Worm (Caenorhabditis elegans) whole organism, young adult: ENCODE data around the gene F58H1.2.

ENCODE experiments used
- B0019.2 ChIP-seq: fragments of 200-800 bp; sonication (Bioruptor generic); conservative IDR thresholded peaks from 2 replicates; pipeline ENCODE4 v1.3.6; 2022; ENCODE audit warnings: missing genetic modification reagents, missing genetic modification characterization, missing compliant biosample characterization
- B0261.1 ChIP-seq: sonication (generic microtip); optimal IDR thresholded peaks from 2 replicates; lab custom pipeline; 2016; ENCODE audit warnings: mild to moderate bottlenecking, missing genetic modification characterization, moderate library complexity, missing compliant biosample characterization
- C06A6.2 ChIP-seq: fragments of 200-800 bp; sonication (Bioruptor generic); conservative IDR thresholded peaks from 2 replicates; pipeline ENCODE4 v1.3.6; 2022; ENCODE audit warnings: missing genetic modification characterization, missing compliant biosample characterization
- F23B12.7 ChIP-seq: sonication (generic microtip); optimal IDR thresholded peaks from 2 replicates; lab custom pipeline; 2017; ENCODE audit warnings: missing genetic modification characterization, mild to moderate bottlenecking, missing compliant biosample characterization, antibody characterized with exemption, moderate library complexity; ENCODE audit not compliant: insufficient read depth
- F33H1.4 ChIP-seq: fragments of 200-800 bp; sonication (Bioruptor generic); IDR thresholded peaks from 2 replicates; pipeline ENCODE4 v1.3.6; 2022; ENCODE audit warnings: missing genetic modification reagents, missing genetic modification characterization, missing compliant biosample characterization
- F49E8.2 ChIP-seq: sonication (generic microtip); optimal IDR thresholded peaks from 3 replicates; lab custom pipeline; 2017; ENCODE audit warnings: missing genetic modification characterization, mild to moderate bottlenecking, missing compliant biosample characterization, antibody characterized with exemption, moderate library complexity; ENCODE audit not compliant: insufficient read depth
- T26A5.8 ChIP-seq: sonication (generic microtip); optimal IDR thresholded peaks from 2 replicates; lab custom pipeline; 2016; ENCODE audit warnings: missing genetic modification characterization, missing compliant biosample characterization
- Y53G8AR.9 ChIP-seq: fragments of 200-800 bp; sonication (Bioruptor generic); conservative IDR thresholded peaks from 2 replicates; pipeline ENCODE4 v1.3.6; 2022; ENCODE audit warnings: missing genetic modification reagents, missing genetic modification characterization, missing compliant biosample characterization
- Y56A3A.18 ChIP-seq: fragments of 200-800 bp; sonication (Bioruptor generic); IDR thresholded peaks from 2 replicates; pipeline ENCODE4 v1.3.6; 2022; ENCODE audit warnings: missing genetic modification reagents, missing genetic modification characterization, missing compliant biosample characterization
- akir-1 ChIP-seq: fragments of 200-800 bp; sonication (Bioruptor generic); optimal IDR thresholded peaks from 2 replicates; lab custom pipeline; 2018; ENCODE audit warnings: mild to moderate bottlenecking, missing genetic modification characterization, moderate library complexity, missing compliant biosample characterization
- aptf-3 ChIP-seq: fragments of 200-800 bp; sonication (Bioruptor generic); IDR thresholded peaks from 2 replicates; pipeline ENCODE4 v1.3.6; 2022; ENCODE audit warnings: missing genetic modification characterization, missing compliant biosample characterization
- bed-2 ChIP-seq: fragments of 200-800 bp; sonication (Bioruptor generic); IDR thresholded peaks from 2 replicates; pipeline ENCODE4 v1.3.6; 2022; ENCODE audit warnings: missing genetic modification reagents, missing genetic modification characterization, missing compliant biosample characterization
- cebp-1 ChIP-seq, 2 experiments: fragments of 200-800 bp in 1 of 2; sonication (Bioruptor generic) in 1 of 2; sonication (generic microtip) in 1 of 2; IDR thresholded peaks in 1 of 2; optimal IDR thresholded peaks in 1 of 2; 2 replicates each; pipeline versions ENCODE4 v1.3.6 to Lab custom; 2017 to 2022; ENCODE audit warnings: missing compliant biosample characterization in 2 of 2, missing genetic modification characterization in 2 of 2, mild to moderate bottlenecking in 1 of 2, missing genetic modification reagents in 1 of 2, moderate library complexity in 1 of 2
- ceh-27 ChIP-seq: fragments of 200-800 bp; sonication (Bioruptor generic); optimal IDR thresholded peaks from 2 replicates; lab custom pipeline; 2018; ENCODE audit warnings: mild to moderate bottlenecking, missing genetic modification characterization, moderate library complexity, missing compliant biosample characterization
- ceh-40 ChIP-seq: fragments of 200-800 bp; sonication (Bioruptor generic); IDR thresholded peaks from 2 replicates; pipeline ENCODE4 v1.3.6; 2022; ENCODE audit warnings: missing genetic modification characterization, missing compliant biosample characterization
- dpl-1 ChIP-seq: fragments of 150-350 bp; optimal IDR thresholded peaks from 2 replicates; lab custom pipeline; 2014; ENCODE audit warnings: missing biosample characterization, missing genetic modification reagents, missing genetic modification characterization
- egl-18 ChIP-seq: fragments of 200-800 bp; sonication (Bioruptor generic); IDR thresholded peaks from 2 replicates; pipeline ENCODE4 v1.3.6; 2022; ENCODE audit warnings: missing genetic modification reagents, missing genetic modification characterization, missing compliant biosample characterization
- egl-44 ChIP-seq: fragments of 200-800 bp; sonication (Bioruptor generic); IDR thresholded peaks from 2 replicates; pipeline ENCODE4 v1.3.6; 2022; ENCODE audit warnings: missing genetic modification reagents, missing genetic modification characterization, missing compliant biosample characterization
- him-1 ChIP-seq: sonication (generic microtip); optimal IDR thresholded peaks from 2 replicates; lab custom pipeline; 2016; ENCODE audit warnings: missing genotype, missing genetic modification reagents, missing genetic modification characterization, missing compliant biosample characterization
- hmg-20 ChIP-seq: fragments of 200-800 bp; sonication (Bioruptor generic); IDR thresholded peaks from 2 replicates; pipeline ENCODE4 v1.3.6; 2022; ENCODE audit warnings: missing genetic modification reagents, missing genetic modification characterization, missing compliant biosample characterization
- hsf-1 ChIP-seq: fragments of 200-800 bp; sonication (Bioruptor generic); IDR thresholded peaks from 2 replicates; pipeline ENCODE4 v1.3.6; 2022; ENCODE audit warnings: missing genetic modification reagents, missing genetic modification characterization, missing compliant biosample characterization
- madf-3 ChIP-seq: fragments of 200-800 bp; sonication (Bioruptor generic); IDR thresholded peaks from 2 replicates; pipeline ENCODE4 v1.3.6; 2022; ENCODE audit warnings: missing genetic modification reagents, missing genetic modification characterization, missing compliant biosample characterization
- mel-28 ChIP-seq: sonication (generic microtip); optimal IDR thresholded peaks from 2 replicates; lab custom pipeline; 2016; ENCODE audit warnings: borderline replicate concordance, mild to moderate bottlenecking, missing genetic modification characterization, missing compliant biosample characterization
- mes-4 ChIP-seq: sonication (generic microtip); optimal IDR thresholded peaks from 2 replicates; lab custom pipeline; 2016; ENCODE audit warnings: missing genotype, missing genetic modification characterization, missing compliant biosample characterization
- nfya-2 ChIP-seq: fragments of 200-800 bp; sonication (Bioruptor generic); IDR thresholded peaks from 2 replicates; pipeline ENCODE4 v1.3.6; 2022; ENCODE audit warnings: missing genetic modification reagents, missing genetic modification characterization, missing compliant biosample characterization
- nfyb-1 ChIP-seq: fragments of 200-800 bp; sonication (Bioruptor generic); IDR thresholded peaks from 2 replicates; pipeline ENCODE4 v1.3.6; 2022; ENCODE audit warnings: missing genetic modification reagents, missing genetic modification characterization, missing compliant biosample characterization
- nhr-80 ChIP-seq: sonication (generic microtip); optimal IDR thresholded peaks from 2 replicates; lab custom pipeline; 2016; ENCODE audit warnings: missing genetic modification characterization, missing compliant biosample characterization
- rcor-1 ChIP-seq: fragments of 200-800 bp; sonication (Bioruptor generic); IDR thresholded peaks from 2 replicates; pipeline ENCODE4 v1.3.6; 2022; ENCODE audit warnings: missing genetic modification reagents, missing genetic modification characterization, missing compliant biosample characterization
- snpc-1.1 ChIP-seq: sonication (generic microtip); optimal IDR thresholded peaks from 2 replicates; lab custom pipeline; 2017; ENCODE audit warnings: missing genetic modification characterization, mild to moderate bottlenecking, missing compliant biosample characterization, antibody characterized with exemption, moderate library complexity, missing genotype, missing genetic modification reagents; ENCODE audit not compliant: insufficient read depth
- snpc-3.4 ChIP-seq: sonication (generic microtip); optimal IDR thresholded peaks from 2 replicates; lab custom pipeline; 2017; ENCODE audit warnings: missing genetic modification characterization, mild to moderate bottlenecking, missing compliant biosample characterization, antibody characterized with exemption, moderate library complexity, missing genotype, missing genetic modification reagents
- tbp1 ChIP-seq: fragments of 200-800 bp; sonication (Bioruptor generic); optimal IDR thresholded peaks from 2 replicates; lab custom pipeline; 2018; ENCODE audit warnings: mild to moderate bottlenecking, missing genetic modification characterization, missing compliant biosample characterization
- tbx-9 ChIP-seq: sonication (generic microtip); optimal IDR thresholded peaks from 2 replicates; lab custom pipeline; 2016; ENCODE audit warnings: borderline replicate concordance, missing genetic modification characterization, inconsistent platforms, missing compliant biosample characterization
- ztf-25 ChIP-seq: fragments of 200-800 bp; sonication (Bioruptor generic); IDR thresholded peaks from 2 replicates; pipeline ENCODE4 v1.3.6; 2022; ENCODE audit warnings: missing genetic modification reagents, missing genetic modification characterization, missing compliant biosample characterization
- ztf-3 ChIP-seq: fragments of 200-800 bp; sonication (Bioruptor generic); optimal IDR thresholded peaks from 2 replicates; lab custom pipeline; 2018; ENCODE audit warnings: mild to moderate bottlenecking, missing genetic modification characterization, missing compliant biosample characterization
- ztf-6 ChIP-seq: fragments of 200-800 bp; sonication (Bioruptor generic); IDR thresholded peaks from 2 replicates; pipeline ENCODE4 v1.3.6; 2022; ENCODE audit warnings: missing genetic modification reagents, missing genetic modification characterization, missing compliant biosample characterization

The F58H1.2 gene

DNA sequence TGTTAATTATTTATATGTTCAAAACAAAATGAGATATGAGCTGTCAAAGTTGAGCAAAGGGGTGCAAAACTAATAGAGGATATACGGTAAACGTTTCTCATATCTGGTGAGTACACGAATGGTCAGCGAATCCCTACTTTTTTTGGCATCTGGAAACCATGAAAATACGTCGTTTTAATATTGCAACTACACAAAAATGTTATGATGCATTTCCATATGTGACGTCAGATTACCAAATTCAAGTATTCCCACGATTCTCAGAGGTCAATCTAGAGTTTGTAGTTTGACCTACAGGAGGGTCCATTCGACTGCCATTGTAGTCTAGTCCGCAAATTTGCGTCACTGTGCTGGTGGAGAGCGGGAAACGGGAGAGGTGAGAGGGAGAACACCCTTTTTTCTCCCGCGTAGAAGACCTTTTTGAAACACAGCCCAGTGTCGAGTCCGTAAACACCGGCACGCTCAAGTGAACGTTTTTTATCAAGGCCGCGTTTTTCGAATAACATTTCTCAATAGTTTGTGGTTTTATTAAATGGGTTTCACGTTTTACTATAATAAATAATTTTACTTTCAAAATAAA is 32.5 kb upstream of the F58H1.2 start (continued):
- TF ChIP-seq akir-1 (GFP tag; lab: Kevin White, UChicago) (no peak), ceh-27 (GFP tag; lab: Kevin White, UChicago) (peak; percentile 9), F49E8.2 (tag; lab: Kevin White, UChicago) (no peak), madf-3 (GFP tag; lab: Robert Waterston, UW) (0 out of 2 replicates have a peak, but pooled peaks have one; percentile 62), Y56A3A.18 (GFP tag; lab: Robert Waterston, UW) (no peak), bed-2 (0 out of 2 replicates have a peak, but pooled peaks have one; percentile 14)

DNA sequence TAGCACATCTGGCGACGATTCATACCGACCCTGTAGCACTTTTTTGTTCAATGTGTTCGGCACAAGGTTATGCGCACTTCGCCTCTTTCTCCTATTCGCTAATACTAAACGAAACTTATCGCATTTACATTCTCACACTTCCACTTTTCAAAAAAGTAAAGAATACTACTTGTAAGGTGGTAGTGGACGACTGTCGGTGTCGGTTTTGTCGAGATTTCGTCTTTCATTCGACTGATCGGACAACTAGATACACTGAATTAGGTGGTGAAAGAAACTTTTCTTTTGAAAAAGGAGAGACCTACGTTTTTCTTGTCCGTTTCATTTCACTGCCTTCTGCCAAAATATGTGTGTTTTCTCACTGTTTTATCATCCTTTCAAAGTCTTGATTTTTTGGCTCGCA is 31.3 kb upstream of the F58H1.2 start:
- TF ChIP-seq C06A6.2 (GFP tag; lab: Robert Waterston, UW) (no peak), mel-28 (tag; lab: Kevin White, UChicago) (no peak), egl-18 (no peak), him-1 (tag; lab: Kevin White, UChicago) (no peak), tbx-9 (tag; lab: Kevin White, UChicago) (no peak), mes-4 (tag; lab: Kevin White, UChicago) (no peak), T26A5.8 (tag; lab: Kevin White, UChicago) (no peak), ztf-6 (GFP tag; lab: Robert Waterston, UW) (no peak), tbp1 (GFP tag; lab: Kevin White, UChicago) (no peak), Y53G8AR.9 (GFP tag; lab: Robert Waterston, UW) (no peak), snpc-1.1 (tag; lab: Kevin White, UChicago) (no peak), snpc-3.4 (tag; lab: Kevin White, UChicago) (no peak), B0261.1 (tag; lab: Kevin White, UChicago) (no peak), nfya-2 (no peak), aptf-3 (no peak), ztf-3 (GFP tag; lab: Kevin White, UChicago) (no peak), dpl-1 (GFP tag; lab: Kevin White, UChicago) (no peak), ceh-27 (GFP tag; lab: Kevin White, UChicago) (no peak), B0019.2 (GFP tag; lab: Robert Waterston, UW) (no peak), ztf-25 (GFP tag; lab: Robert Waterston, UW) (no peak)

ce11 chrV:11899149-11899548 is 29.7 kb upstream of the F58H1.2 start, which contains the start of gene sma-1:
TSS of gene sma-1 (plus strand) at chrV:11899449.
- TF ChIP-seq F33H1.4 (GFP tag; lab: Robert Waterston, UW) (no peak), nfyb-1 (GFP tag; lab: Robert Waterston, UW) (no peak), mes-4 (tag; lab: Kevin White, UChicago) (no peak), egl-44 (GFP tag; lab: Robert Waterston, UW) (no peak), cebp-1 (GFP tag; IDR thresholded peaks at IDR 0.05; lab: Robert Waterston, UW) (no peak), cebp-1 (tag; optimal IDR thresholded peaks at IDR 0.05; lab: Kevin White, UChicago) (no peak), ceh-40 (GFP tag; lab: Robert Waterston, UW) (no peak), hsf-1 (no peak), nhr-80 (tag; lab: Kevin White, UChicago) (no peak), F23B12.7 (tag; lab: Kevin White, UChicago) (no peak), rcor-1 (GFP tag; lab: Robert Waterston, UW) (no peak), hmg-20 (no peak), ztf-3 (GFP tag; lab: Kevin White, UChicago) (no peak)
